Worm (Caenorhabditis elegans) whole organism, mixed stage, embryonic: ENCODE results near the gene algn-5.
"Not testable (repeated sequence)": the region's sequence is repeated elsewhere in the genome, so short reads cannot be mapped to it uniquely, and the experiment has no call there.

Experiments used
- M03D4.4 ChIP-seq: sonication (generic microtip); optimal IDR thresholded peaks from 2 replicates; lab custom pipeline; 2017; ENCODE audit warnings: mild to moderate bottlenecking, missing genetic modification characterization, missing compliant biosample characterization
- ceh-83 ChIP-seq: fragments of 200-800 bp; sonication (Bioruptor generic); optimal IDR thresholded peaks from 2 replicates; lab custom pipeline; 2018; ENCODE audit warnings: mild to moderate bottlenecking, missing genetic modification characterization, missing compliant biosample characterization
- ces-1 ChIP-seq: fragments of 150-350 bp; optimal IDR thresholded peaks from 2 replicates; lab custom pipeline; 2014; ENCODE audit warnings: missing biosample characterization, missing genetic modification reagents, missing genetic modification characterization
- elt-3 ChIP-seq: fragments of 150-350 bp; optimal IDR thresholded peaks from 2 replicates; lab custom pipeline; 2014; ENCODE audit warnings: missing biosample characterization, missing genetic modification characterization
- lin-32 ChIP-seq: fragments of 200-800 bp; sonication (Bioruptor generic); optimal IDR thresholded peaks from 2 replicates; lab custom pipeline; 2018; ENCODE audit warnings: mild to moderate bottlenecking, missing genetic modification characterization, missing compliant biosample characterization
- lsy-2 ChIP-seq: fragments of 150-350 bp; optimal IDR thresholded peaks from 2 replicates; lab custom pipeline; 2014; ENCODE audit warnings: missing biosample characterization, missing genetic modification characterization
- mep-1 ChIP-seq: fragments of 150-350 bp; optimal IDR thresholded peaks from 2 replicates; lab custom pipeline; 2017; ENCODE audit warnings: missing biosample characterization, missing genetic modification reagents, missing genetic modification characterization, inconsistent platforms
- nhr-12 ChIP-seq: fragments of 150-350 bp; optimal IDR thresholded peaks from 2 replicates; lab custom pipeline; 2014; ENCODE audit warnings: missing biosample characterization, missing genetic modification characterization
- nhr-28 ChIP-seq: fragments of 150-350 bp; optimal IDR thresholded peaks from 2 replicates; lab custom pipeline; 2014; ENCODE audit warnings: missing biosample characterization, missing genetic modification characterization
- nhr-76 ChIP-seq: sonication (generic microtip); optimal IDR thresholded peaks from 2 replicates; lab custom pipeline; 2017; ENCODE audit warnings: missing biosample characterization, missing genetic modification characterization
- pha-4 ChIP-seq: fragments of 150-350 bp; optimal IDR thresholded peaks from 2 replicates; lab custom pipeline; 2018; ENCODE audit warnings: missing biosample characterization, missing genetic modification reagents, missing genetic modification characterization
- snpc-4 ChIP-seq: fragments of 150-350 bp; optimal IDR thresholded peaks from 2 replicates; lab custom pipeline; 2014; ENCODE audit warnings: missing biosample characterization, missing genetic modification characterization
- ztf-11 ChIP-seq: fragments of 150-350 bp; optimal IDR thresholded peaks from 2 replicates; lab custom pipeline; 2014; ENCODE audit warnings: missing biosample characterization, missing genetic modification characterization

DNA sequence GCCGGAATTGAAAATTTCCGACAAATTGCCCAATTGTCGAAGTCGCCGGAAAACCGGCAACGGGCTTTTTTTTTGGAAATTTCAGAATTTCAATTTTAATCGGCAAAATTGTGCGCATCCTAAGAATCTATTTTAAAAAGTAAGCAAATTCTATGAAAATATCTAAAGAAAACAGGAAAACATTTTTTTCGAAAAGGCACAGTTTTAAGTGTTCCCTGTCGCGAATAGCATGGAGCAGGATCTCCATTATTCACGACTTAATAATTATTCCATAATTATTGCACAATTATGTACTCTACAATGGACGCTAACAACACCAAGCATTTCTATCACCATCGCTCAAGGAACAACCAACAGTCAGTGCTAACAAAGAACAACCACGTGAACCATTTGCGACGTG is 20.5 kb downstream of the algn-5 start, which contains the start of gene H43I07.4:
- not testable (repeated sequence) for TF ChIP-seq nhr-12 (tag; lab: Kevin White, UChicago); snpc-4 (tag; lab: Kevin White, UChicago); elt-3 (tag; lab: Kevin White, UChicago); lsy-2 (tag; lab: Kevin White, UChicago); pha-4 (tag; lab: Kevin White, UChicago); mep-1 (tag; lab: Kevin White, UChicago); ztf-11 (tag; lab: Kevin White, UChicago); nhr-76 (tag; lab: Kevin White, UChicago); ces-1 (GFP tag; lab: Kevin White, UChicago); lin-32 (GFP tag; lab: Kevin White, UChicago); ceh-83 (GFP tag; lab: Kevin White, UChicago); M03D4.4 (tag; lab: Kevin White, UChicago); nhr-28 (tag; lab: Kevin White, UChicago)
